Fruit fly (Drosophila melanogaster): ENCODE results near the gene slou.
A peak's percentile ranks its signal among the peaks of the same experiment; 100 is the strongest.

slou gene

dm6 chr3R:21534697-21535676 lies 22.0 kb downstream of the slou start (continued):
- peak; percentile 59 for TF ChIP-seq CG15696 (tag; optimal IDR thresholded peaks at IDR 0.05)
- no peak for TF ChIP-seq Dp (GFP tag; optimal IDR thresholded peaks at IDR 0.05)
- no peak for TF ChIP-seq Hr39 (optimal IDR thresholded peaks at IDR 0.05)
- TF ChIP-seq Atf-2 (GFP tag; optimal IDR thresholded peaks at IDR 0.05), result no peak
- TF ChIP-seq Med (GFP tag), result no peak
- TF ChIP-seq cato (GFP tag; optimal IDR thresholded peaks at IDR 0.05; ENCODE audit: borderline replicate concordance), result no peak
- no peak for TF ChIP-seq CG7928 (GFP tag; optimal IDR thresholded peaks at IDR 0.05)
- TF ChIP-seq hbn (GFP tag; IDR thresholded peaks at IDR 0.05; ENCODE audit: partially characterized antibody), result no peak
- TF ChIP-seq CG6813 (GFP tag; optimal IDR thresholded peaks at IDR 0.05), result peak; percentile 19
- no peak for TF ChIP-seq CG6654 (GFP tag; optimal IDR thresholded peaks at IDR 0.05)
- no peak for TF ChIP-seq CG10543 (GFP tag; optimal IDR thresholded peaks at IDR 0.05)
- TF ChIP-seq unpg (GFP tag; optimal IDR thresholded peaks at IDR 0.05), result no peak
- no peak for TF ChIP-seq odd (GFP tag; optimal IDR thresholded peaks at IDR 0.05)
- peak; percentile 59 for TF ChIP-seq twi (tag; optimal IDR thresholded peaks at IDR 0.05)
- no peak for TF ChIP-seq CG12744 (GFP tag; optimal IDR thresholded peaks at IDR 0.05)
- TF ChIP-seq Gsc (GFP tag; IDR thresholded peaks at IDR 0.05), result no peak
- TF ChIP-seq ac (GFP tag; optimal IDR thresholded peaks at IDR 0.05), result peak; percentile 27
- TF ChIP-seq Dip2 (GFP tag; IDR thresholded peaks at IDR 0.05), result no peak
- TF ChIP-seq CG31441 (GFP tag; IDR thresholded peaks at IDR 0.05), result 0 out of 2 replicates have a peak, but pooled peaks have one; percentile 35
- TF ChIP-seq CG11695 (GFP tag; IDR thresholded peaks at IDR 0.05), result no peak
- TF ChIP-seq CG31224 (GFP tag; IDR thresholded peaks at IDR 0.05), result no peak
- TF ChIP-seq phol (tag; optimal IDR thresholded peaks at IDR 0.05), result peak; percentile 51
- TF ChIP-seq CG1602 (GFP tag; optimal IDR thresholded peaks at IDR 0.05), result no peak
- TF ChIP-seq esg (GFP tag; conservative IDR thresholded peaks at IDR 0.05), result no peak
- no peak for TF ChIP-seq CG10274 (GFP tag; optimal IDR thresholded peaks at IDR 0.05)
- TF ChIP-seq bowl (GFP tag; IDR thresholded peaks at IDR 0.05), result no peak
- TF ChIP-seq cg (GFP tag; optimal IDR thresholded peaks at IDR 0.05), result no peak
- no peak for TF ChIP-seq YL-1 (GFP tag; optimal IDR thresholded peaks at IDR 0.05)
- no peak for TF ChIP-seq CG16863 (GFP tag; optimal IDR thresholded peaks at IDR 0.05)
- no peak for TF ChIP-seq CG34422 (GFP tag; IDR thresholded peaks at IDR 0.05)
- TF ChIP-seq crol (GFP tag; IDR thresholded peaks at IDR 0.05), result no peak
- no peak for TF ChIP-seq gsb (GFP tag; IDR thresholded peaks at IDR 0.05)
- TF ChIP-seq pb (GFP tag; optimal IDR thresholded peaks at IDR 0.05), result no peak
- TF ChIP-seq CG10979 (tag; optimal IDR thresholded peaks at IDR 0.05), result peak; percentile 60
- TF ChIP-seq Hmx (GFP tag; optimal IDR thresholded peaks at IDR 0.05), result no peak
- no peak for TF ChIP-seq org-1 (GFP tag; optimal IDR thresholded peaks at IDR 0.05)
- no peak for TF ChIP-seq CG12236 (GFP tag; optimal IDR thresholded peaks at IDR 0.05)
- no peak for TF ChIP-seq tin (GFP tag; optimal IDR thresholded peaks at IDR 0.05)
- no peak for TF ChIP-seq CG4730 (GFP tag; IDR thresholded peaks at IDR 0.05)
- TF ChIP-seq vnd (GFP tag; IDR thresholded peaks at IDR 0.05; ENCODE audit: partially characterized antibody), result no peak
- no peak for TF ChIP-seq HHEX (GFP tag; optimal IDR thresholded peaks at IDR 0.05)
- no peak for TF ChIP-seq ash1 (GFP tag; optimal IDR thresholded peaks at IDR 0.05)
- no peak for TF ChIP-seq CG7556 (GFP tag; optimal IDR thresholded peaks at IDR 0.05)
- no peak for TF ChIP-seq CG13287 (GFP tag; IDR thresholded peaks at IDR 0.05; ENCODE audit: partially characterized antibody)
- no peak for TF ChIP-seq lov (optimal IDR thresholded peaks at IDR 0.05)
- no peak for TF ChIP-seq lov (GFP tag; IDR thresholded peaks at IDR 0.05)
- TF ChIP-seq Mes4 (GFP tag; optimal IDR thresholded peaks at IDR 0.05), result no peak
- no peak for TF ChIP-seq repo (GFP tag; optimal IDR thresholded peaks at IDR 0.05)
- TF ChIP-seq Rx (GFP tag; IDR thresholded peaks at IDR 0.05), result no peak
- no peak for TF ChIP-seq chn (GFP tag; optimal IDR thresholded peaks at IDR 0.05)

Data from whole organism, embryonic.